Fruit fly (Drosophila melanogaster) whole organism, pupa: ENCODE measurements around the gene Ada1-2.
A peak's percentile ranks its signal among the peaks of the same experiment; 100 is the strongest.
"Not testable (repeated sequence)": the region's sequence is repeated elsewhere in the genome, so short reads cannot be mapped to it uniquely, and the experiment has no call there.

Experiments
- CG10348 ChIP-seq: fragments of 200-800 bp; sonication (Bioruptor generic); IDR thresholded peaks from 2 replicates; pipeline ENCODE4 v1.3.6; 2022; ENCODE audit warnings: missing biosample characterization, missing genetic modification characterization
- CG12605 ChIP-seq: fragments of 200-800 bp; sonication (Bioruptor generic); IDR thresholded peaks from 2 replicates; pipeline ENCODE4 v1.3.6; 2022; ENCODE audit warnings: missing biosample characterization, missing genetic modification characterization
- CG13204 ChIP-seq: fragments of 200-800 bp; sonication (Bioruptor generic); optimal IDR thresholded peaks from 2 replicates; lab custom pipeline; 2018; ENCODE audit warnings: missing biosample characterization, mild to moderate bottlenecking, missing genetic modification characterization, moderate library complexity
- CG14655 ChIP-seq: fragments of 200-800 bp; sonication (Bioruptor generic); optimal IDR thresholded peaks from 3 replicates; lab custom pipeline; 2017; ENCODE audit warnings: mild to moderate bottlenecking, missing biosample characterization, missing genetic modification reagents, missing genetic modification characterization
- CG15710 ChIP-seq: fragments of 200-800 bp; sonication (Bioruptor generic); optimal IDR thresholded peaks from 2 replicates; lab custom pipeline; 2018; ENCODE audit warnings: missing biosample characterization, mild to moderate bottlenecking, missing genetic modification characterization, moderate library complexity
- CG17806 ChIP-seq: fragments of 200-800 bp; sonication (Bioruptor generic); optimal IDR thresholded peaks from 2 replicates; lab custom pipeline; 2018; ENCODE audit warnings: missing biosample characterization, mild to moderate bottlenecking, missing genetic modification characterization, moderate library complexity
- CG32121 ChIP-seq: fragments of 200-800 bp; sonication (Bioruptor generic); IDR thresholded peaks from 2 replicates; pipeline ENCODE4 v1.3.6; 2022; ENCODE audit warnings: missing biosample characterization, missing genetic modification characterization
- CG34367 ChIP-seq: fragments of 200-800 bp; sonication (Bioruptor generic); optimal IDR thresholded peaks from 2 replicates; lab custom pipeline; 2018; ENCODE audit warnings: missing biosample characterization, mild to moderate bottlenecking, missing genetic modification characterization
- CG4496 ChIP-seq: fragments of 200-800 bp; sonication (Bioruptor generic); IDR thresholded peaks from 3 replicates; pipeline ENCODE4 v1.3.6; 2022; ENCODE audit warnings: missing biosample characterization, missing genetic modification characterization
- CG8159 ChIP-seq: fragments of 200-800 bp; sonication (Bioruptor generic); optimal IDR thresholded peaks from 3 replicates; lab custom pipeline; 2018; ENCODE audit warnings: missing biosample characterization, mild to moderate bottlenecking, missing genetic modification characterization, moderate library complexity
- CG8301 ChIP-seq: fragments of 200-800 bp; sonication (Bioruptor generic); optimal IDR thresholded peaks from 2 replicates; lab custom pipeline; 2018; ENCODE audit warnings: missing biosample characterization, mild to moderate bottlenecking, missing genetic modification characterization
- CG9948 ChIP-seq: fragments of 200-800 bp; sonication (Bioruptor generic); optimal IDR thresholded peaks from 2 replicates; lab custom pipeline; 2018; ENCODE audit warnings: missing biosample characterization, mild to moderate bottlenecking, missing genetic modification characterization, moderate library complexity
- D1 ChIP-seq: fragments of 200-800 bp; sonication (Bioruptor generic); optimal IDR thresholded peaks from 2 replicates; lab custom pipeline; 2018; ENCODE audit warnings: missing biosample characterization, mild to moderate bottlenecking, missing genetic modification characterization, moderate library complexity
- EcR ChIP-seq: fragments of 200-800 bp; sonication (Bioruptor generic); optimal IDR thresholded peaks from 3 replicates; lab custom pipeline; 2019; ENCODE audit warnings: missing biosample characterization, missing genetic modification characterization, mild to moderate bottlenecking, moderate library complexity, missing genetic modification reagents
- Ets98B ChIP-seq: fragments of 200-800 bp; sonication (Bioruptor generic); IDR thresholded peaks from 2 replicates; pipeline ENCODE4 v1.3.6; 2022; ENCODE audit warnings: missing biosample characterization, missing genetic modification characterization
- Pif1A ChIP-seq: fragments of 200-800 bp; sonication (Bioruptor generic); optimal IDR thresholded peaks from 3 replicates; lab custom pipeline; 2016; ENCODE audit warnings: missing biosample characterization, missing genetic modification characterization
- Pif1B ChIP-seq: fragments of 200-800 bp; sonication (Bioruptor generic); optimal IDR thresholded peaks from 3 replicates; lab custom pipeline; 2016; ENCODE audit warnings: missing biosample characterization, missing genetic modification characterization
- Snoo ChIP-seq: fragments of 200-800 bp; sonication (Bioruptor generic); optimal IDR thresholded peaks from 3 replicates; lab custom pipeline; 2017; ENCODE audit warnings: missing biosample characterization, mild to moderate bottlenecking, missing genetic modification characterization, inconsistent platforms
- fd96Ca ChIP-seq: fragments of 200-800 bp; sonication (Bioruptor generic); IDR thresholded peaks from 3 replicates; pipeline ENCODE4 v1.3.6; 2022; ENCODE audit warnings: missing biosample characterization, missing genetic modification characterization
- gl ChIP-seq: fragments of 200-800 bp; sonication (Bioruptor generic); optimal IDR thresholded peaks from 2 replicates; lab custom pipeline; 2018; ENCODE audit warnings: missing biosample characterization, mild to moderate bottlenecking, missing genetic modification characterization
- rn ChIP-seq: fragments of 200-800 bp; sonication (Bioruptor generic); IDR thresholded peaks from 2 replicates; pipeline ENCODE4 v1.3.6; 2022; ENCODE audit warnings: missing biosample characterization, missing genetic modification characterization

Gene Ada1-2

DNA sequence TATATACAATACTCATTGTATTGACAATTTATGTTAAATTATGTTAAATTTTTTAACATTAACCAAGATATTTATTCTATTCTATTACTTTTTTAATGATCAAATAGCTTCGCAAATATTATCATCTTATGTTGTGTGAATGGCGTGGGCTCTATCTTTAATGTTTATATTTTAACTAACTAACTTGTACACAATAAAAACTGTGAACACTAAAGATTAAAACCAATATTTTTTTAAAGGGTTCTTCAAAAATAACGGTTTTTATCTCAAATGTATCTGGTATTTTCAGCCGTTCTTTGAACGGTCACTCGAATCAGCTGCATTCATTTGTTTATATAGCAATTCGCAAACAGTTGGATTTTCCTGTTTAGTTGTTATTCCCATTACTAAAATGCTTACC lies at the start of gene Ada1-2:
Ada1-2 (plus strand) TSS at position 301 of the 400 bp plus-strand sequence.
- TF ChIP-seq gl (tag; lab: Kevin White, UChicago); CG10348; CG34367 (tag; lab: Kevin White, UChicago): not testable (repeated sequence)

DNA sequence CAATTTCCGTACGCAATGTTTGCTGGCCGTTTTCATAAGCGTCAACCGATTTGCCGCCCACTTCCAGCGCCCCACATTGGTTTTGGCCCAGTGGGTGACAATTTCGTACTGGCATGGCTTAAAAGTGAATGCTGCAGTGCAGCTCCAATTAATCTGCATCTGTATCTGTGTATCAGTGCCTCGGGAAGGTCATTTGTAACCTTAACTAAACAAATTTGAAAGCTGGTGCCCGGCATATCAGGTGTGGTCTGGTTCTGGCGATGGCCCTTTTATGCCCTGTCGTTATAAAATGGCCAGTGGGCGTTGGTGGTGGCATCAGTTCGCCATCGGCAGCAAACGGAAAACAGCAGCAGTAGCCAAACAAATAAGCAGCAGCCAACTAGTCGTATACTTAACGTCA lies 48.9 kb upstream of the Ada1-2 start, which contains the start of gene Crys:
Crys (plus strand) TSS at position 301 of the 400 bp plus-strand sequence.
- TF ChIP-seq Ets98B (GFP tag; lab: Robert Waterston, UW) (no peak), Pif1B (GFP tag; lab: Kevin White, UChicago) (no peak)

- TF ChIP-seq Snoo (no peak), CG32121 (GFP tag; lab: Robert Waterston, UW) (no peak), fd96Ca (no peak), CG15710 (tag; lab: Kevin White, UChicago) (no peak), CG17806 (no peak), CG10348 (no peak), gl (tag; lab: Kevin White, UChicago) (no peak), CG13204 (no peak), Pif1A (GFP tag; lab: Kevin White, UChicago) (no peak), CG8159 (tag; lab: Kevin White, UChicago) (no peak), Pif1B (GFP tag; lab: Kevin White, UChicago) (no peak), Ets98B (GFP tag; lab: Robert Waterston, UW) (no peak), CG4496 (GFP tag; lab: Robert Waterston, UW) (no peak), CG14655 (GFP tag; lab: Kevin White, UChicago) (no peak), D1 (tag; lab: Kevin White, UChicago) (no peak), CG12605 (GFP tag; lab: Robert Waterston, UW) (no peak), CG9948 (tag; lab: Kevin White, UChicago) (no peak)
- TF ChIP-seq, all 21 proteins: peak for 0
These were observed 45.1 kb upstream of the Ada1-2 start, which contains the start of gene CG16964 for dm6 chr2L:11947641-11948040. TSS of gene CG16964 (plus strand) at chr2L:11947941.

DNA sequence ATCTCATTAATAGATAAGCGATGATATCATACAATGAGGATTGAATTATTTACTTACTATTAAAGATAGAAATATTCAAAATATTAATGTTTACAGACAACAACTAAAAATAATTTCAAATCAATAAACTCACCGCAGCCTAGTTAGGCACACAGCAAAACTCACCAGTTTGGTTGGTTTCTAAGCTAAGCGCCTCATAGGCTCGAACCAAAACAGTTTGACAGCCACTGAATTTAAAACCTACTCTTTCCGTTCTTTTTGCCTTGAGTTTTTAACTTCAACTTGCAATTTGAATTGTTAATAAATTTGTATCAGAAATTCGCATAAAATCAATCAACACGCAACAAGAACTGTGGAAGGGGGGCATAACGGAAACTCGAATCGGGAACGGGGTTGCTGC lies 44.2 kb upstream of the Ada1-2 start:
- no peak for TF ChIP-seq CG4496 (GFP tag; lab: Robert Waterston, UW)
- TF ChIP-seq CG32121 (GFP tag; lab: Robert Waterston, UW) = no peak
- no peak for TF ChIP-seq D1 (tag; lab: Kevin White, UChicago)
- TF ChIP-seq CG10348 = no peak
- TF ChIP-seq CG14655 (GFP tag; lab: Kevin White, UChicago) = no peak
- no peak for TF ChIP-seq CG15710 (tag; lab: Kevin White, UChicago)
- no peak for TF ChIP-seq Pif1B (GFP tag; lab: Kevin White, UChicago)
- TF ChIP-seq CG8301 (tag; lab: Kevin White, UChicago) = no peak
- no peak for TF ChIP-seq CG8159 (tag; lab: Kevin White, UChicago)
- no peak for TF ChIP-seq CG13204
- no peak for TF ChIP-seq EcR (GFP tag; lab: Kevin White, UChicago)
- TF ChIP-seq fd96Ca = no peak
- TF ChIP-seq, all 21 proteins: peak for 0

DNA sequence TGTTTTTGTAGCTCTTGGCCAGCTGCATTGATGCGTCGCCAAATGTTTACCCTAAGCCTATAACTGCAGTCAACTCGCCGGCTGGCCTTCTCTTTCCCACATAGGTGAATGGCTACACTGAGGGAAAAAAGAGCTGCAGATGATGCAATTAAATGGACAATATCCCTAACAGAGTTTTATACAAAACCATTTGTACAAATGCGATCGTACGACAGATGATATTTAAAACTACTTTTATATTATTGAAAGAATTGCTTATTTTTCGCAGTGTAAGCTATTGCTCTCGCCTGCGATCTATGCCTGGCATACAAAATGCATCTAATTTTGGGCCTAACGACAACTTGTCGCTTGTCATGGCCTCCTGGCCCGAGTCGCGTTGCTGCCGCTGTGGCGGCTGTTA lies 42.8 kb upstream of the Ada1-2 start:
- peak; percentile 94 for TF ChIP-seq fd96Ca
- peak; percentile 95 for TF ChIP-seq CG4496 (GFP tag; lab: Robert Waterston, UW)
- TF ChIP-seq CG15710 (tag; lab: Kevin White, UChicago) = peak; percentile 57
- TF ChIP-seq CG12605 (GFP tag; lab: Robert Waterston, UW) = peak; percentile 89
- peak; percentile 44 for TF ChIP-seq CG17806
- peak; percentile 48 for TF ChIP-seq CG13204
- peak; percentile 34 for TF ChIP-seq CG8159 (tag; lab: Kevin White, UChicago)
- TF ChIP-seq CG10348 = peak; percentile 75
- peak; percentile 48 for TF ChIP-seq Pif1B (GFP tag; lab: Kevin White, UChicago)
- TF ChIP-seq CG8301 (tag; lab: Kevin White, UChicago) = peak; percentile 87
- TF ChIP-seq D1 (tag; lab: Kevin White, UChicago) = no peak
- no peak for TF ChIP-seq gl (tag; lab: Kevin White, UChicago)
- peak; percentile 85 for TF ChIP-seq CG14655 (GFP tag; lab: Kevin White, UChicago)
- TF ChIP-seq Snoo = peak; percentile 36
- TF ChIP-seq Ets98B (GFP tag; lab: Robert Waterston, UW) = peak; percentile 94
- peak; percentile 80 for TF ChIP-seq Pif1A (GFP tag; lab: Kevin White, UChicago)
- peak; percentile 89 for TF ChIP-seq rn (GFP tag; lab: Robert Waterston, UW)
- peak; percentile 67 for TF ChIP-seq CG9948 (tag; lab: Kevin White, UChicago)
- TF ChIP-seq CG34367 (tag; lab: Kevin White, UChicago) = peak; percentile 68
- TF ChIP-seq EcR (GFP tag; lab: Kevin White, UChicago) = no peak
- peak; percentile 94 for TF ChIP-seq CG32121 (GFP tag; lab: Robert Waterston, UW)

DNA sequence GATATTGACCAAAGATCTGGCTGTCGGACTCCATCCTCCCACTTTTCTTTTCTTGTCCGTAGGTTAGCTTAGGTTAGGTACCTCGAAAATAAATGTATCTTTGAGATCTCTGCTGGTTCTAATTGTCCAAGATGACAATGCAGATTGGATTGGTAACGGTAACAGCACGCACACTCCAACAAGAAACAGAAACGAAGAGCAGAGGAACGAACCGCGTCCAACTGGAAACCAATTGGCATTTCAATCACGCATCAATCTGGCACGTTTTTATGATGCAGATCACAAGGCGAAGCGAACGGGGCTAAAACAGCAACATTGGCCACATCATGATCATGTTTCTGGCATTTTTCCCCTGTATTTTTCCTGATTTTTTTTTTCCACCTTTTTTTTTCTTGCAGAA lies 36.9 kb upstream of the Ada1-2 start:
- TF ChIP-seq CG14655 (GFP tag; lab: Kevin White, UChicago) (no peak), Ets98B (GFP tag; lab: Robert Waterston, UW) (no peak), D1 (tag; lab: Kevin White, UChicago) (no peak), CG32121 (GFP tag; lab: Robert Waterston, UW) (no peak), CG8159 (tag; lab: Kevin White, UChicago) (no peak), Pif1A (GFP tag; lab: Kevin White, UChicago) (no peak), CG15710 (tag; lab: Kevin White, UChicago) (no peak), CG13204 (no peak), CG17806 (no peak), CG12605 (GFP tag; lab: Robert Waterston, UW) (no peak), CG10348 (no peak), Pif1B (GFP tag; lab: Kevin White, UChicago) (no peak), fd96Ca (no peak), gl (tag; lab: Kevin White, UChicago) (no peak), rn (GFP tag; lab: Robert Waterston, UW) (no peak), Snoo (no peak), CG8301 (tag; lab: Kevin White, UChicago) (no peak), CG9948 (tag; lab: Kevin White, UChicago) (no peak)
